Worm (Caenorhabditis elegans): ENCODE results near the gene Y39A1A.20.

- TF ChIP-seq hmg-4 (GFP tag; optimal IDR thresholded peaks at IDR 0.05) = no peak
- no peak for TF ChIP-seq ama-1 (optimal IDR thresholded peaks at IDR 0.05)
- no peak for TF ChIP-seq aly-1 (tag; optimal IDR thresholded peaks at IDR 0.05)
- no peak for TF ChIP-seq ceh-36 (tag; optimal IDR thresholded peaks at IDR 0.05)
- TF ChIP-seq flt-1 (GFP tag; IDR thresholded peaks at IDR 0.05) = no peak
- no peak for TF ChIP-seq pes-1 (GFP tag; IDR thresholded peaks at IDR 0.05)
- no peak for TF ChIP-seq sea-1 (GFP tag; conservative IDR thresholded peaks at IDR 0.05)
- no peak for TF ChIP-seq hmbx-1 (tag; optimal IDR thresholded peaks at IDR 0.05)
- TF ChIP-seq B0310.2 (tag; optimal IDR thresholded peaks at IDR 0.05) = no peak
- no peak for TF ChIP-seq ceh-13 (GFP tag; optimal IDR thresholded peaks at IDR 0.05)
- TF ChIP-seq tra-4 (tag; optimal IDR thresholded peaks at IDR 0.05) = no peak
- no peak for TF ChIP-seq scrt-1 (GFP tag; IDR thresholded peaks at IDR 0.05)
- no peak for TF ChIP-seq F13C5.2 (tag; optimal IDR thresholded peaks at IDR 0.05)
- no peak for TF ChIP-seq tbx-37 (GFP tag; conservative IDR thresholded peaks at IDR 0.05)
Observed at ce11 chrIII:10739455-10739854, 39.1 kb upstream of the Y39A1A.20 start, which contains the start of gene smap-1.
